Fruit fly (Drosophila melanogaster): ENCODE results near the gene CG34251.

Gene CG34251

DNA sequence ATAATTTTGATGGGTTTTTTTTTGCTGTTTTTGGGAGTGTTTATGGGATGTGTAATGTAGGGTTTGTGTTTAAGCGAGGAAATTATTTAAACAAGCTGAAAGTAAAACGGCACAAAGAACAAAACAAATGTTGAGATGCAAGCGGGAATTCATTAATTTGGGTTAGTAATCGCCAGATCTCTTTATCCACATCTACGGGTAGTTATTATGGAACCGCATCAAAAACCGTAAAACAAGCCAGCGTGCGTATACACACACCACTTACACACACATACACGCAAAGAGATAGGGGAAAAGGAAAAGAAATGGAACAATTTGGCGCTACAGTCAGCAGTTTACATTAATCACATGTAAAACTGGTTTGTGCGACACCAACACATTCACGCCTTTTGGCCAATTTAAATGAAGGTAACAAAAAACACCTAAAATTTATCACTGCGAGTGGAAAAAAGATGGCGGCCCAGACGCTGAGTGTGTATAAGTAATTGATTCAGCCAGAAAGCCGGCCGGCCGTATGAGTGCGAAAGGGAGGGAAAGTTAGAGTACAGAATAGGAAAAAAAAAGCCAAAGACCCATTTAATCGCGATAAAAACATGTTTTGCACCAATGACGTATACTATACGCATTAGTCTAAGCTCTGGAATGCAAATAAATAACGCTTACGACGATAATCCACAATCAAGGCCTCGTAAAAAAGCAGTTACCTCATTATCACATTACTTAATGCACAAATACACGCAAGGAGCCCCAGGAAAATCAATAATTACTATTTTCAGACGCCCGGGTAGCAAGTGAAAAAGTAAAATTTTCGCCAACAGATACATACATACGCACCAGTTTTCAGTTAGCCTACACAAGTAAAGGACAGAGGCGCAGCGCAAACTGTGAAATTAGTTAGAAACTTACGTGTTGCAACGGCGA, 27.2 kb upstream of the CG34251 start:
- no peak for TF ChIP-seq jim (GFP tag; optimal IDR thresholded peaks at IDR 0.05)
- no peak for TF ChIP-seq pan (optimal IDR thresholded peaks at IDR 0.05)
- TF ChIP-seq Vsx2 (GFP tag; optimal IDR thresholded peaks at IDR 0.05; ENCODE audit: partially characterized antibody): peak; percentile 55
- TF ChIP-seq N (GFP tag; optimal IDR thresholded peaks at IDR 0.05): no peak
- no peak for TF ChIP-seq fru (GFP tag; optimal IDR thresholded peaks at IDR 0.05)
- TF ChIP-seq dl (GFP tag; optimal IDR thresholded peaks at IDR 0.05; ENCODE audit: insufficient read depth in 1 of 2, partially characterized antibody in 2 of 2): no peak
- TF ChIP-seq psq (GFP tag; optimal IDR thresholded peaks at IDR 0.05): peak; percentile 28
- TF ChIP-seq dmrt93B (GFP tag; optimal IDR thresholded peaks at IDR 0.05): no peak
- peak; percentile 2 for TF ChIP-seq woc (GFP tag; optimal IDR thresholded peaks at IDR 0.05)

DNA sequence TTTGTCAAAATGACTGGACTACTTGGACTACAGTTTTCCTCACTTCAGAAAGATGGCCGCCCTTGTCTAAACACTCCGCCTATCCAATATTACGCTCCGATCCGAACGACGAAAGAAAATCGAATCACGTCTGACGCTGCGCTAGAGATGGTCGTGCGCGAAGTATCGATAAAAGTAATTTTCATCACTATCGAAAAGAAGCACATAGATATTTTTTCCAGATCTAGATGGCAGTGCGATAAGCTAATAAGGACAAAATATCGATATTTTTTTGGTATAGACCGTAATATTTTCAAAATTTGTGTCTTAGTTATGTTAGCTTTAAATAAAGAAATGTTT, 26.5 kb upstream of the CG34251 start, which contains the start of gene Pep:
Gene Pep, minus strand, starts transcription at position 131 of the 339 bp plus-strand sequence.
- TF ChIP-seq psq (GFP tag; optimal IDR thresholded peaks at IDR 0.05): peak; percentile 45
- TF ChIP-seq Hnf4 (GFP tag; optimal IDR thresholded peaks at IDR 0.05): peak; percentile 60
- no peak for TF ChIP-seq usp (GFP tag; optimal IDR thresholded peaks at IDR 0.05)
- TF ChIP-seq sv (GFP tag; optimal IDR thresholded peaks at IDR 0.05): peak; percentile 42
- peak in 1 of 2 experiments; percentile 53 for TF ChIP-seq foxo (GFP tag; optimal IDR thresholded peaks at IDR 0.05)
- peak; percentile 8 for TF ChIP-seq jim (GFP tag; optimal IDR thresholded peaks at IDR 0.05)
- TF ChIP-seq h (GFP tag; optimal IDR thresholded peaks at IDR 0.05): peak; percentile 57
- peak; percentile 82 for TF ChIP-seq tai (GFP tag; optimal IDR thresholded peaks at IDR 0.05)
- TF ChIP-seq Mio (GFP tag; optimal IDR thresholded peaks at IDR 0.05): no peak
- TF ChIP-seq Rel (GFP tag; optimal IDR thresholded peaks at IDR 0.05): no peak
- peak; percentile 31 for TF ChIP-seq Rel (tag; optimal IDR thresholded peaks at IDR 0.05)
- TF ChIP-seq GATAd (GFP tag; optimal IDR thresholded peaks at IDR 0.05): no peak
- peak; percentile 89 for TF ChIP-seq Vsx2 (GFP tag; optimal IDR thresholded peaks at IDR 0.05; ENCODE audit: partially characterized antibody)
- TF ChIP-seq lola (GFP tag; optimal IDR thresholded peaks at IDR 0.05): no peak
- peak; percentile 59 for TF ChIP-seq Sp1 (GFP tag; optimal IDR thresholded peaks at IDR 0.05)
- peak; percentile 84 for TF ChIP-seq brk (GFP tag; optimal IDR thresholded peaks at IDR 0.05)
- peak; percentile 36 for TF ChIP-seq HLH106 (tag; optimal IDR thresholded peaks at IDR 0.05)
- peak; percentile 51 for TF ChIP-seq Jra (GFP tag; optimal IDR thresholded peaks at IDR 0.05)
- peak in 1 of 2 experiments; percentile 13 for TF ChIP-seq dl (GFP tag; optimal IDR thresholded peaks at IDR 0.05; ENCODE audit: insufficient read depth in 1 of 2, partially characterized antibody in 2 of 2)
- peak; percentile 55 for TF ChIP-seq dsf (GFP tag; optimal IDR thresholded peaks at IDR 0.05; ENCODE audit: borderline replicate concordance)
- no peak for TF ChIP-seq Hr78 (GFP tag; optimal IDR thresholded peaks at IDR 0.05)
- peak; percentile 68 for TF ChIP-seq rgr (GFP tag; optimal IDR thresholded peaks at IDR 0.05)
- TF ChIP-seq CG9705 (GFP tag; optimal IDR thresholded peaks at IDR 0.05): no peak
- peak; percentile 94 for TF ChIP-seq Hr83 (GFP tag; optimal IDR thresholded peaks at IDR 0.05; ENCODE audit: poor library complexity, severe bottlenecking)
- no peak for TF ChIP-seq OdsH (GFP tag; optimal IDR thresholded peaks at IDR 0.05)
- TF ChIP-seq woc (GFP tag; optimal IDR thresholded peaks at IDR 0.05): peak; percentile 35
- TF ChIP-seq Dif (GFP tag; optimal IDR thresholded peaks at IDR 0.05; ENCODE audit: partially characterized antibody): peak; percentile 64
- TF ChIP-seq fru (GFP tag; optimal IDR thresholded peaks at IDR 0.05): peak; percentile 45
- peak; percentile 17 for TF ChIP-seq ey (GFP tag; optimal IDR thresholded peaks at IDR 0.05)

- TF ChIP-seq woc (GFP tag; optimal IDR thresholded peaks at IDR 0.05) (no peak), Dfd (GFP tag; optimal IDR thresholded peaks at IDR 0.05) (no peak), GATAd (GFP tag; optimal IDR thresholded peaks at IDR 0.05) (no peak), br (GFP tag; optimal IDR thresholded peaks at IDR 0.05) (no peak), Sp1 (GFP tag; optimal IDR thresholded peaks at IDR 0.05) (no peak), Jra (GFP tag; optimal IDR thresholded peaks at IDR 0.05) (no peak), OdsH (GFP tag; optimal IDR thresholded peaks at IDR 0.05) (no peak), fru (GFP tag; optimal IDR thresholded peaks at IDR 0.05) (no peak), N (GFP tag; optimal IDR thresholded peaks at IDR 0.05) (no peak), Dif (GFP tag; optimal IDR thresholded peaks at IDR 0.05; ENCODE audit: partially characterized antibody) (no peak), Hr83 (GFP tag; optimal IDR thresholded peaks at IDR 0.05; ENCODE audit: poor library complexity, severe bottlenecking) (no peak), Rel (GFP tag; optimal IDR thresholded peaks at IDR 0.05) (no peak), Rel (tag; optimal IDR thresholded peaks at IDR 0.05) (no peak), Hr78 (GFP tag; optimal IDR thresholded peaks at IDR 0.05) (no peak), h (GFP tag; optimal IDR thresholded peaks at IDR 0.05) (no peak), Mio (GFP tag; optimal IDR thresholded peaks at IDR 0.05) (no peak), tai (GFP tag; optimal IDR thresholded peaks at IDR 0.05) (no peak), Abd-B (GFP tag; optimal IDR thresholded peaks at IDR 0.05) (no peak), sage (GFP tag; optimal IDR thresholded peaks at IDR 0.05) (no peak), sv (GFP tag; optimal IDR thresholded peaks at IDR 0.05) (no peak)
Observed at dm6 chr3L:17646637-17647036, 24.8 kb upstream of the CG34251 start, which contains the start of gene CG43085. Gene CG43085 (minus strand): TSS chr3L:17646737.

Measured in whole organism, wandering third instar larva.